Worm (Caenorhabditis elegans) whole organism, L2 larva: ENCODE measurements around the gene act-2.

Source experiments
- ama-1 ChIP-seq: fragments of 150-350 bp; optimal IDR thresholded peaks from 2 replicates; lab custom pipeline; 2018; ENCODE audit warnings: inconsistent platforms
- lin-13 ChIP-seq: fragments of 150-350 bp; optimal IDR thresholded peaks from 2 replicates; lab custom pipeline; 2014; ENCODE audit warnings: missing biosample characterization, missing genetic modification reagents, missing genetic modification characterization
- nhr-23 ChIP-seq: fragments of 150-350 bp; optimal IDR thresholded peaks from 2 replicates; lab custom pipeline; 2014; ENCODE audit warnings: missing biosample characterization, missing genetic modification reagents, missing genetic modification characterization

- no peak for TF ChIP-seq lin-13 (GFP tag; lab: Kevin White, UChicago)
- no peak for TF ChIP-seq nhr-23 (tag; lab: Kevin White, UChicago)
- TF ChIP-seq ama-1 (lab: Kevin White, UChicago): no peak
These were observed 15.5 kb upstream of the act-2 start, which contains the start of gene lact-8 for ce11 chrV:11093163-11094091.
